Fruit fly (Drosophila melanogaster): Measurements from ENCODE around the gene Fie.

- TF ChIP-seq sage (GFP tag; optimal IDR thresholded peaks at IDR 0.05): no peak
- TF ChIP-seq h (GFP tag; optimal IDR thresholded peaks at IDR 0.05): no peak
- TF ChIP-seq Hnf4 (GFP tag; optimal IDR thresholded peaks at IDR 0.05): no peak
- TF ChIP-seq Hr78 (GFP tag; optimal IDR thresholded peaks at IDR 0.05): no peak
- no peak for TF ChIP-seq Abd-B (GFP tag; optimal IDR thresholded peaks at IDR 0.05)
- TF ChIP-seq Myc (optimal IDR thresholded peaks at IDR 0.05): no peak
- TF ChIP-seq Hr83 (GFP tag; optimal IDR thresholded peaks at IDR 0.05; ENCODE audit: poor library complexity, severe bottlenecking): no peak
- no peak for TF ChIP-seq rgr (GFP tag; optimal IDR thresholded peaks at IDR 0.05)
- TF ChIP-seq dl (GFP tag; optimal IDR thresholded peaks at IDR 0.05; ENCODE audit: insufficient read depth in 1 of 2, partially characterized antibody in 2 of 2): no peak
- TF ChIP-seq fru (GFP tag; optimal IDR thresholded peaks at IDR 0.05): no peak
- no peak for TF ChIP-seq HLH106 (tag; optimal IDR thresholded peaks at IDR 0.05)
- TF ChIP-seq usp (GFP tag; optimal IDR thresholded peaks at IDR 0.05): no peak
- TF ChIP-seq psq (GFP tag; optimal IDR thresholded peaks at IDR 0.05): no peak
- no peak for TF ChIP-seq OdsH (GFP tag; optimal IDR thresholded peaks at IDR 0.05)
Observed at dm6 chr3L:3849763-3850162, 42.6 kb upstream of the Fie start.
